Fruit fly (Drosophila melanogaster) whole organism, pupa: Measurements from ENCODE around the gene CG1024.

Source experiments
- CG10348 ChIP-seq: fragments of 200-800 bp; sonication (Bioruptor generic); IDR thresholded peaks from 2 replicates; pipeline ENCODE4 v1.3.6; 2022; ENCODE audit warnings: missing biosample characterization, missing genetic modification characterization
- CG12605 ChIP-seq: fragments of 200-800 bp; sonication (Bioruptor generic); IDR thresholded peaks from 2 replicates; pipeline ENCODE4 v1.3.6; 2022; ENCODE audit warnings: missing biosample characterization, missing genetic modification characterization
- CG13204 ChIP-seq: fragments of 200-800 bp; sonication (Bioruptor generic); optimal IDR thresholded peaks from 2 replicates; lab custom pipeline; 2018; ENCODE audit warnings: missing biosample characterization, mild to moderate bottlenecking, missing genetic modification characterization, moderate library complexity
- CG14655 ChIP-seq: fragments of 200-800 bp; sonication (Bioruptor generic); optimal IDR thresholded peaks from 3 replicates; lab custom pipeline; 2017; ENCODE audit warnings: mild to moderate bottlenecking, missing biosample characterization, missing genetic modification reagents, missing genetic modification characterization
- CG15710 ChIP-seq: fragments of 200-800 bp; sonication (Bioruptor generic); optimal IDR thresholded peaks from 2 replicates; lab custom pipeline; 2018; ENCODE audit warnings: missing biosample characterization, mild to moderate bottlenecking, missing genetic modification characterization, moderate library complexity
- CG17806 ChIP-seq: fragments of 200-800 bp; sonication (Bioruptor generic); optimal IDR thresholded peaks from 2 replicates; lab custom pipeline; 2018; ENCODE audit warnings: missing biosample characterization, mild to moderate bottlenecking, missing genetic modification characterization, moderate library complexity
- CG32121 ChIP-seq: fragments of 200-800 bp; sonication (Bioruptor generic); IDR thresholded peaks from 2 replicates; pipeline ENCODE4 v1.3.6; 2022; ENCODE audit warnings: missing biosample characterization, missing genetic modification characterization
- CG34367 ChIP-seq: fragments of 200-800 bp; sonication (Bioruptor generic); optimal IDR thresholded peaks from 2 replicates; lab custom pipeline; 2018; ENCODE audit warnings: missing biosample characterization, mild to moderate bottlenecking, missing genetic modification characterization
- CG4496 ChIP-seq: fragments of 200-800 bp; sonication (Bioruptor generic); IDR thresholded peaks from 3 replicates; pipeline ENCODE4 v1.3.6; 2022; ENCODE audit warnings: missing biosample characterization, missing genetic modification characterization
- CG8159 ChIP-seq: fragments of 200-800 bp; sonication (Bioruptor generic); optimal IDR thresholded peaks from 3 replicates; lab custom pipeline; 2018; ENCODE audit warnings: missing biosample characterization, mild to moderate bottlenecking, missing genetic modification characterization, moderate library complexity
- CG8301 ChIP-seq: fragments of 200-800 bp; sonication (Bioruptor generic); optimal IDR thresholded peaks from 2 replicates; lab custom pipeline; 2018; ENCODE audit warnings: missing biosample characterization, mild to moderate bottlenecking, missing genetic modification characterization
- CG9948 ChIP-seq: fragments of 200-800 bp; sonication (Bioruptor generic); optimal IDR thresholded peaks from 2 replicates; lab custom pipeline; 2018; ENCODE audit warnings: missing biosample characterization, mild to moderate bottlenecking, missing genetic modification characterization, moderate library complexity
- D1 ChIP-seq: fragments of 200-800 bp; sonication (Bioruptor generic); optimal IDR thresholded peaks from 2 replicates; lab custom pipeline; 2018; ENCODE audit warnings: missing biosample characterization, mild to moderate bottlenecking, missing genetic modification characterization, moderate library complexity
- EcR ChIP-seq: fragments of 200-800 bp; sonication (Bioruptor generic); optimal IDR thresholded peaks from 3 replicates; lab custom pipeline; 2019; ENCODE audit warnings: missing biosample characterization, missing genetic modification characterization, mild to moderate bottlenecking, moderate library complexity, missing genetic modification reagents
- Ets98B ChIP-seq: fragments of 200-800 bp; sonication (Bioruptor generic); IDR thresholded peaks from 2 replicates; pipeline ENCODE4 v1.3.6; 2022; ENCODE audit warnings: missing biosample characterization, missing genetic modification characterization
- Pif1A ChIP-seq: fragments of 200-800 bp; sonication (Bioruptor generic); optimal IDR thresholded peaks from 3 replicates; lab custom pipeline; 2016; ENCODE audit warnings: missing biosample characterization, missing genetic modification characterization
- Pif1B ChIP-seq: fragments of 200-800 bp; sonication (Bioruptor generic); optimal IDR thresholded peaks from 3 replicates; lab custom pipeline; 2016; ENCODE audit warnings: missing biosample characterization, missing genetic modification characterization
- Snoo ChIP-seq: fragments of 200-800 bp; sonication (Bioruptor generic); optimal IDR thresholded peaks from 3 replicates; lab custom pipeline; 2017; ENCODE audit warnings: missing biosample characterization, mild to moderate bottlenecking, missing genetic modification characterization, inconsistent platforms
- fd96Ca ChIP-seq: fragments of 200-800 bp; sonication (Bioruptor generic); IDR thresholded peaks from 3 replicates; pipeline ENCODE4 v1.3.6; 2022; ENCODE audit warnings: missing biosample characterization, missing genetic modification characterization
- gl ChIP-seq: fragments of 200-800 bp; sonication (Bioruptor generic); optimal IDR thresholded peaks from 2 replicates; lab custom pipeline; 2018; ENCODE audit warnings: missing biosample characterization, mild to moderate bottlenecking, missing genetic modification characterization
- rn ChIP-seq: fragments of 200-800 bp; sonication (Bioruptor generic); IDR thresholded peaks from 2 replicates; pipeline ENCODE4 v1.3.6; 2022; ENCODE audit warnings: missing biosample characterization, missing genetic modification characterization

CG1024 gene

DNA sequence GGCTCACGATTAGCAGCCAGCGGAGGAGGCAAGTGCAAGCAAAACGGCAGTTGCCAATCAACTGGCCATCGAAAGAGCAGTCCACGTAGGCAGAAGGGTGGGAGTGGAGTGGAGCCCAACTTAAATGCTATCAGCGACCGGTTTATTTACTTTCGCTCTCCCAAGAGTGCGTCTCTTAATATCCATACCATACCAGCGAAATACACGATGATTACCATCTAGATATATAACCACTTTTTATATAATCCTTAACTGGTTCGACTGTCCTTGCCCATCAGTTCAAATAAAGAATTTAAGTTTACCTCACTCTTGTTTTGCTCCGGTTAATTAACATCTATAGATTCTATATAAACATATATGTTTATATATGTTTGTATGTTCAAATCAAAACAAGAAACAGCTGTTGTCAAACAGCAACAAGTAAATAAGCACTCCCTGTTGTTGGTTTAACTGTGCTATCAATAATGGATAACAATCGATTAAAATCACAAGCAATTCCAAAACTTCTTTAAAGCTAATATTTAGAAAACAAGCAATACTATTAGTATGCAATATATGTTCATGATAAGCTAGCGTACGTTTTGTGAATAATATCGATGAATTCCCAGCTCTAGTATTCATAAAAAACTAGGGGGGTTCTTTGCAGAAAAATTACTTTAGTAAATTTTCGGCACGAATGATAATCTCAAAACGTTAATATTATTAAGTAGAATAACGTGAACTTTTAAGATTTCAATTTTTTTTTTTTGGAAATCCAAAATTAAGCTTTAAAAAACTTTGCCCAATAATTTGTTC, 6.4 kb downstream of the CG1024 start:
- TF ChIP-seq CG10348 (GFP tag; lab: Robert Waterston, UW) (no peak), CG9948 (peak; percentile 3), EcR (GFP tag; lab: Kevin White, UChicago) (peak; percentile 61), gl (peak; percentile 0), CG13204 (no peak), CG32121 (GFP tag; lab: Robert Waterston, UW) (0 out of 2 replicates have a peak, but pooled peaks have one; percentile 12), CG14655 (no peak), rn (GFP tag; lab: Robert Waterston, UW) (no peak), CG8159 (tag; lab: Kevin White, UChicago) (peak; percentile 44), CG15710 (tag; lab: Kevin White, UChicago) (peak; percentile 7), CG34367 (no peak), D1 (tag; lab: Kevin White, UChicago) (no peak), fd96Ca (no peak), CG12605 (GFP tag; lab: Robert Waterston, UW) (peak; percentile 34), Ets98B (GFP tag; lab: Robert Waterston, UW) (peak; percentile 17; the same call in 1 of the 2 replicates), Snoo (tag; lab: Kevin White, UChicago) (peak; percentile 9), Pif1A (no peak), CG4496 (GFP tag; lab: Robert Waterston, UW) (peak; percentile 46; the same call in 1 of the 3 replicates), Pif1B (no peak), CG17806 (tag; lab: Kevin White, UChicago) (peak; percentile 11), CG8301 (peak; percentile 42)

DNA sequence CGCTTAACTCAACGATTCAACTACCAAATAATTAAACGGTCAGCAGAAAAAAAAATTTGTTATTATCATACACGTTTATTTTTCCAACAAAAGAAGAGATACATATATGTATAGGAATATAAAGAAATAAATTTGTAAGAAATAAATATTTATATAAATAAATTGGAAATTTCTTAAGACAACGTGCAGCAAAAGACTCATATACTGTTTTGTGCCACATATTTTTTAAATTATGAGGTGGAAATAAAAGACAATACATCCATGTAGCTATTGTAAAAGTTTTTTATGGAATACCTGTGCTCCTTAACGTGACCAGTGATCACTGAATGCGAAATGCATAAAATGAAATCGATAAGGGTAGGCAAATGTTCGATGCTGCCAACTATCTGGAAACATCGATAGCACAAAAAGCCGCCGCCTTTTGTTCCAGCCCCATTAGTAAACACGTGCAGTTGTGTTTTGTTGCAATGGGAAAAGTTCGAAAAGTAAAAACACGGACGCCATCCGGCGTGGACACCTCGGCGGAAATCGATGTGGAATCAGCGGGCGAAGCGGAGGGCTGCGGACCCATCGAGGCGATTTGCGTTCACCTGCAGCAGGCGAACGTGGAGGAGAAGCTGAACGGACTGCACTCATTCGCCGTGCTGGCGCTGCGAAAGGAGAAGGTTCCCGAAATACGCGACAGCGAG, 11.4 kb downstream of the CG1024 start, which contains the start of gene CG10286:
CG10286 (plus strand) TSS at position 416 of the 689 bp plus-strand sequence.
- peak; percentile 18 for TF ChIP-seq CG9948
- TF ChIP-seq CG17806 (tag; lab: Kevin White, UChicago): peak; percentile 31
- no peak for TF ChIP-seq CG13204
- TF ChIP-seq CG15710 (tag; lab: Kevin White, UChicago): peak; percentile 16
- TF ChIP-seq CG32121 (GFP tag; lab: Robert Waterston, UW): no peak
- TF ChIP-seq, all 21 proteins: peak for 3

DNA sequence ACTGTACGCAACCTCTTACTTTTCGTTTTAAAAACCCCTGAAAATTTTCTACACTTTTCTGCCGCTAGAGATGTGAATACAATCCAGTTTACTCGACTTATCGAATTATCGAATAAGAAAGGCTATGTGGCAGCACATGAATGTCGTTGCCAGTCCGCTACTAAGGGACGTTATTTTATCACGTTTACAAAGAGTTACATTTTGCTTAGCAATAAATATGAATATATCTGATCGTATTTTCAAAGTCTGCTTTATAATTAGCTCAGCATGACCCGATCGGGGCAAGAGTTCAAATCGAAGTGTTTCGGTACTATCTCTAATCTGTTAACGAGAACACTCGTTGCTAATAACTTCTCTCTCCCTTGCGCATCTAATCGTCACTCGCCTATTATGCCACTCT, 12.0 kb downstream of the CG1024 start, which contains the start of gene CG42724:
CG42724 (minus strand) TSS at position 189 of the 400 bp plus-strand sequence.
- TF ChIP-seq CG14655 (no peak), Snoo (tag; lab: Kevin White, UChicago) (no peak), CG8301 (no peak), CG17806 (tag; lab: Kevin White, UChicago) (no peak), CG9948 (no peak), fd96Ca (peak; percentile 73), Pif1A (no peak), Ets98B (GFP tag; lab: Robert Waterston, UW) (peak; percentile 28; the same call in 1 of the 2 replicates), Pif1B (no peak), EcR (GFP tag; lab: Kevin White, UChicago) (no peak), CG34367 (no peak), CG12605 (GFP tag; lab: Robert Waterston, UW) (no peak), CG8159 (tag; lab: Kevin White, UChicago) (no peak)

DNA sequence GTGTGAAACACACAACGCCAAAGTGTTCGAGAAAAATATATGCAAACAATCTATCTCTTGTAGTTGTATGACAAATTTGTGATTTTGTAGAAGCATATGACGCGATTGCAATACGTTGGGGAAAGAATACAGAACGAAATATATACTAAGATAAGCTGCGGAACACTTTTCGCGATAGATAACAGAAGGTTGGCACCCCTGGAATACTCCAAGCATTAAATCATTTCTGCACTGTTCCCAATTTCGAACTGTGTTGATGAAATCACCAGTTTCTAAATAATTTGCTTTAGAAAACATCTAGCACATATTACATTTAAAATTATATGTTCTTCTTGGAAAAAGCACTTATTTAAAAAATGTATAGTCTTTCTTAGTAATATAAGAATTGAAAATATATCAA, 25.7 kb downstream of the CG1024 start:
- no peak for TF ChIP-seq CG8159 (tag; lab: Kevin White, UChicago)
- TF ChIP-seq CG13204: no peak
- TF ChIP-seq rn (GFP tag; lab: Robert Waterston, UW): no peak
- TF ChIP-seq D1 (tag; lab: Kevin White, UChicago): no peak
- TF ChIP-seq CG14655: no peak
- no peak for TF ChIP-seq Snoo (tag; lab: Kevin White, UChicago)
- no peak for TF ChIP-seq EcR (GFP tag; lab: Kevin White, UChicago)
- TF ChIP-seq CG12605 (GFP tag; lab: Robert Waterston, UW): no peak
- TF ChIP-seq Ets98B (GFP tag; lab: Robert Waterston, UW): no peak
- no peak for TF ChIP-seq CG4496 (GFP tag; lab: Robert Waterston, UW)
- TF ChIP-seq gl: no peak
- TF ChIP-seq CG32121 (GFP tag; lab: Robert Waterston, UW): no peak
- no peak for TF ChIP-seq Pif1A
- TF ChIP-seq Pif1B: no peak
- no peak for TF ChIP-seq fd96Ca
- no peak for TF ChIP-seq CG17806 (tag; lab: Kevin White, UChicago)
- no peak for TF ChIP-seq CG8301
- no peak for TF ChIP-seq CG9948
- TF ChIP-seq CG10348 (GFP tag; lab: Robert Waterston, UW): no peak
- TF ChIP-seq CG15710 (tag; lab: Kevin White, UChicago): no peak
- TF ChIP-seq, all 21 proteins: peak for 0

DNA sequence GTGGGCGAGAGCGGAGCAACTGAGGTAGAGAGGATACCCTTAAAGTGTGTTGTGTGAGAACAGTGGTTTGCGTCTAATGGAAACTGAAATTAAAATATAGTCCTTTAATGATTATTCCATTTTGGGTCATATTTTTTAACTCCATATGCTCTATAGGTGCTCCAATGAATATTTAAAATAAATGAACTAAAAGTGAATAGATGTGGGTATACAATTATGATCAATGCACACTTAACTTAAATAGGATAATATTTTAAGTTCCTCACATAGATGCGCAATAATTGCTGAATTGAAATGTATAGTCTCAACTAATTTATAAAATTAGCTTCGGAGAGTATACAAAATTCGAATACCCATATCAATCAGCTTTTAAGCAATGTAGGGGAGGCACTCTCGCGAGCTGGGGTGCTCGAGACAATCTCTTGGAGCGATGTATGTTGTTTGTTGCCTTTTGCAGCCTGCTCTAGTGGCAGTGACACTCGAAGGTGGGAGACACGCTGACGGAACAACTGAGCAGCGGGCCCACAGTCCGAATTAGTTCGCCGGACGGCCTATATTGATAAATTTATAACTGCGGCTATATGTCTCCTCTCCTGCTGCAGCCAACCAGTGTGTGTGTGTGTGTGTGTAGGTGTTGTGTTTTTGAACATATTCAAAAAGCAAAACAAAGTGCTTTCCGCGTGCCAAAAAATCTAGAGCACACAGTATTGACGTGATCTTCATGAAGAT, 26.3 kb downstream of the CG1024 start:
- peak; percentile 54 for TF ChIP-seq CG32121 (GFP tag; lab: Robert Waterston, UW)
- TF ChIP-seq CG12605 (GFP tag; lab: Robert Waterston, UW): no peak
- TF ChIP-seq CG10348 (GFP tag; lab: Robert Waterston, UW): no peak
- TF ChIP-seq CG14655: no peak
- TF ChIP-seq CG34367: peak; percentile 70
- TF ChIP-seq gl: peak; percentile 39
- peak; percentile 65 for TF ChIP-seq Snoo (tag; lab: Kevin White, UChicago)
- peak; percentile 79 for TF ChIP-seq CG9948
- TF ChIP-seq Ets98B (GFP tag; lab: Robert Waterston, UW): no peak; the same call in 1 of the 2 replicates
- TF ChIP-seq CG8301: peak; percentile 82
- peak; percentile 72; the same call in 2 of the 3 replicates for TF ChIP-seq CG4496 (GFP tag; lab: Robert Waterston, UW)
- TF ChIP-seq D1 (tag; lab: Kevin White, UChicago): peak; percentile 39
- TF ChIP-seq CG17806 (tag; lab: Kevin White, UChicago): peak; percentile 79
- TF ChIP-seq CG8159 (tag; lab: Kevin White, UChicago): peak; percentile 84
- TF ChIP-seq rn (GFP tag; lab: Robert Waterston, UW): no peak
- TF ChIP-seq fd96Ca: no peak
- TF ChIP-seq EcR (GFP tag; lab: Kevin White, UChicago): no peak
- peak; percentile 82 for TF ChIP-seq Pif1A
- TF ChIP-seq CG15710 (tag; lab: Kevin White, UChicago): peak; percentile 71
- peak; percentile 73 for TF ChIP-seq Pif1B
- TF ChIP-seq CG13204: no peak
- TF ChIP-seq, all 21 proteins: peak for 13
